Worm (Caenorhabditis elegans): ENCODE data around the gene unc-50.

- no peak for TF ChIP-seq med-1 (GFP tag; optimal IDR thresholded peaks at IDR 0.05; ENCODE audit: insufficient read depth)
- TF ChIP-seq ztf-23 (GFP tag; IDR thresholded peaks at IDR 0.05) = no peak
- no peak for TF ChIP-seq flt-1 (GFP tag; IDR thresholded peaks at IDR 0.05)
- TF ChIP-seq ztf-29 (GFP tag; IDR thresholded peaks at IDR 0.05) = no peak
- TF ChIP-seq tab-1 (GFP tag; IDR thresholded peaks at IDR 0.05) = no peak
These were observed 33.7 kb downstream of the unc-50 start for ce11 chrIII:10284214-10284613.
